Fruit fly (Drosophila melanogaster) whole organism, adult: ENCODE measurements around the gene CG14450.

ENCODE experiments used
- CG14711 ChIP-seq: fragments of 200-800 bp; sonication (Bioruptor generic); optimal IDR thresholded peaks from 2 replicates; lab custom pipeline; 2018; ENCODE audit warnings: missing biosample characterization, mild to moderate bottlenecking, missing genetic modification characterization, moderate library complexity
- ovo ChIP-seq: fragments of 200-800 bp; sonication (Bioruptor generic); optimal IDR thresholded peaks from 2 replicates; lab custom pipeline; 2016; ENCODE audit warnings: missing biosample characterization, missing genetic modification characterization

- TF ChIP-seq ovo (GFP tag; lab: Kevin White, UChicago), result peak; percentile 30
- no peak for TF ChIP-seq CG14711 (tag; lab: Kevin White, UChicago)
Measured at dm6 chr3L:22737732-22738611, 10.4 kb upstream of the CG14450 start, which contains the start of gene CG11241.
